Worm (Caenorhabditis elegans): Measurements from ENCODE around the gene ccep-97.

ccep-97 gene

DNA sequence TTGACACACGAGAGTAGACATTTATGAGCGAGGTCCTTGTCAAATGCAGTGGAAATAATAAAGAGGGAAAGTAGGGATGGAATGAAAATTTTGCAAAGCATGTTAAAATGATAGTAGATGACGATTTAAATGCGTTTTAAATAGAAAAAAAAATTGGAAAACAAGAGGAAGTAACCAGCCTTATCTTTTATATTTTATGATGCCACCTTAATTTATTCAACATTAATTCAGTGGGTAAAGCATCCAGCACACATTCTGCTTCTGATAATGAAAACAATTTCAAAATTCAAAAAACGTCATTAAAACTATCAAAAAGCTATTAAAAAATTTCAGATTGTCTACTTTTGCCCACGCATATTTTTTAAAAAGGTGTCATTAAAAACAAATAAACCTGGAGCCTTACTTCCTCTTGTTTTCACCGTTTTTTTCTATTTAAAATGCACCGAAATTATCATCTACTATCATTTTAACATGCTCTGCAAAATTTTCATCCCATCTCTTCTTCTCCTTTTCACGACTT lies 33.1 kb downstream of the ccep-97 start, which contains the start of the genes Y60C6A.2 and Y60C6A.3:
Gene Y60C6A.2, minus strand, starts transcription at position 101 of the 520 bp plus-strand sequence.
Gene Y60C6A.3, plus strand, starts transcription at position 470 of the 520 bp plus-strand sequence.
- TF ChIP-seq ama-1 (optimal IDR thresholded peaks at IDR 0.05) (no peak), flt-1 (GFP tag; IDR thresholded peaks at IDR 0.05) (no peak), B0310.2 (tag; optimal IDR thresholded peaks at IDR 0.05) (no peak), tbx-37 (GFP tag; conservative IDR thresholded peaks at IDR 0.05) (no peak), ceh-13 (GFP tag; optimal IDR thresholded peaks at IDR 0.05) (no peak), F13C5.2 (tag; optimal IDR thresholded peaks at IDR 0.05) (no peak), hmbx-1 (tag; optimal IDR thresholded peaks at IDR 0.05) (no peak), aly-1 (tag; optimal IDR thresholded peaks at IDR 0.05) (no peak), hmg-4 (GFP tag; optimal IDR thresholded peaks at IDR 0.05) (no peak), pes-1 (GFP tag; IDR thresholded peaks at IDR 0.05) (no peak), tbx-11 (GFP tag; IDR thresholded peaks at IDR 0.05) (no peak), tra-4 (tag; optimal IDR thresholded peaks at IDR 0.05) (no peak), ets-7 (tag; optimal IDR thresholded peaks at IDR 0.05) (no peak), hnd-1 (tag; optimal IDR thresholded peaks at IDR 0.05) (no peak), scrt-1 (GFP tag; IDR thresholded peaks at IDR 0.05) (no peak), ceh-36 (tag; optimal IDR thresholded peaks at IDR 0.05) (no peak), sea-1 (GFP tag; conservative IDR thresholded peaks at IDR 0.05) (no peak)

DNA sequence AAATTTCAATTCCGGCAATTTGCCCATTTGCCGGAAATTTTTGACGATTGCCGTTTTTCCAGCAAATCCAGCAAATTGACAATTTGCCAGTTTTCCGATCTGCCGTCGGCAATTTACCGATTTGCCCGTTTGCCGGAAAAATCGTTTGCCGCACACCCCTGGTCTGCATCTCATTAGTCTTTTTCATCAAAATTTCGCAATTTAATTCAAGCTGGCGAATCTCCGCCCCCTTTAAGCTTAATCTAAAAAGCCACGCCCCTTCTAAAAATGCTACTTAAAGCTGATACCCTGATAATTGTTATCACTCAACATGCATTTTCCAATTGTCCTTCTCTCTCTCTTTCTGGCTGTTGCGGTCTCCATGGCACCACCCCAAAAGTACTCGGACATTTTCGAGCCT lies 35.1 kb downstream of the ccep-97 start, which contains the start of gene Y60C6A.1:
Gene Y60C6A.1, plus strand, starts transcription at position 301 of the 400 bp plus-strand sequence.
- TF ChIP-seq pes-1 (GFP tag; IDR thresholded peaks at IDR 0.05) (no peak), tbx-37 (GFP tag; conservative IDR thresholded peaks at IDR 0.05) (no peak), ceh-36 (tag; optimal IDR thresholded peaks at IDR 0.05) (no peak)

DNA sequence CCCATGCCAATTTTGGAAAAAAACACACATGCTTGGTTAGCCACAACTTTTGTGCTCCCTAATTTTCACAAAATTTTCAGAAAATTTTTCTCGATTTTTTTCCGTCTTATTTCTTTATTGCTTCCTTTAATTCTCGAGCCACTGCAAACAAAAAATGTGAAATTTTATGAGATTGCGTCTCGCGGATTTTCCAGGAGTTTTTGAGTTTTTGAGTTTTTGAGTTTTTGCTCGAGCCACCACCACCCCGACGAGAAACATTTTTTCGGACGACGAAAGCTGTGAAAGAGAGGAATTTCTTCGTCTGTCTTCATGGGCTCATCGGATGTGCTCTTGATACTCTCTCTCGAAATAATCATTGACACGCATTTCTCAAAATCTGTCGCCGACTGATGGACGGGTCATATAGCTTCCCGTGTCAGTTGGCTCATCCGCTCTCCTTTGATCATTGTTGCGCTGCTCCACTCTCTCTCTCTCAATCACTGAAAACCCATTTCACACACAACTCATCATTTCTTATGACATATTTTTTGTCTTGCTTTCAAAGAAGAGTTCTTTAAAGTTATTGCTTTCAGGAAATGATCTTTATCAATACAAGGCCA lies 41.0 kb downstream of the ccep-97 start, which contains the start of gene C18G1.1:
Gene C18G1.1, plus strand, starts transcription at position 573 of the 599 bp plus-strand sequence.
- TF ChIP-seq hmg-4 (GFP tag; optimal IDR thresholded peaks at IDR 0.05) (no peak), ama-1 (optimal IDR thresholded peaks at IDR 0.05) (no peak), scrt-1 (GFP tag; IDR thresholded peaks at IDR 0.05) (no peak), tbx-37 (GFP tag; conservative IDR thresholded peaks at IDR 0.05) (no peak), B0310.2 (tag; optimal IDR thresholded peaks at IDR 0.05) (no peak), sea-1 (GFP tag; conservative IDR thresholded peaks at IDR 0.05) (no peak), hmbx-1 (tag; optimal IDR thresholded peaks at IDR 0.05) (no peak), tbx-11 (GFP tag; IDR thresholded peaks at IDR 0.05) (no peak), ceh-13 (GFP tag; optimal IDR thresholded peaks at IDR 0.05) (no peak), hnd-1 (tag; optimal IDR thresholded peaks at IDR 0.05) (no peak), pes-1 (GFP tag; IDR thresholded peaks at IDR 0.05) (no peak), ets-7 (tag; optimal IDR thresholded peaks at IDR 0.05) (no peak), flt-1 (GFP tag; IDR thresholded peaks at IDR 0.05) (no peak), aly-1 (tag; optimal IDR thresholded peaks at IDR 0.05) (no peak), ceh-36 (tag; optimal IDR thresholded peaks at IDR 0.05) (no peak), tra-4 (tag; optimal IDR thresholded peaks at IDR 0.05) (no peak), F13C5.2 (tag; optimal IDR thresholded peaks at IDR 0.05) (no peak)

DNA sequence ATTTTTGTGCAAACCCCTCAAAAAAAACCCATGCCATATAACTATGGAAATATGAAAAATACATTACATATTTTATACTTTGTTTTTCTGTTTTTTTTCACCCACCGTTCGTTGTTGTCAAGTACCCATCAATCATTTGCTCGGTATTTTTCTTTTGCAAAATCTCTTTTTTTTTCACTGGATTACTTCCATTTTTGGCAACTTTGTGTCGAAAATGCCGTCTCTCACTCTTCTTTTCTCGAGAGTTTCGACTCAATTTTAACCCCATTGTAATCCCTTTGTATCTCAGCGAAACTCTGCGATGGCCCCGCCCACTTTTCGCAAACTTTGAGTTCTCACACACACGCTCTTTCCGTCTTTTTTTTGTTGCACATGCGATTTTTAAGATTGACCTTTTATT lies 43.3 kb downstream of the ccep-97 start:
- TF ChIP-seq sea-1 (GFP tag; conservative IDR thresholded peaks at IDR 0.05), result no peak
- TF ChIP-seq B0310.2 (tag; optimal IDR thresholded peaks at IDR 0.05), result no peak
- no peak for TF ChIP-seq tbx-11 (GFP tag; IDR thresholded peaks at IDR 0.05)
- no peak for TF ChIP-seq hmg-4 (GFP tag; optimal IDR thresholded peaks at IDR 0.05)
- no peak for TF ChIP-seq flt-1 (GFP tag; IDR thresholded peaks at IDR 0.05)
- TF ChIP-seq ceh-13 (GFP tag; optimal IDR thresholded peaks at IDR 0.05), result no peak
- TF ChIP-seq tra-4 (tag; optimal IDR thresholded peaks at IDR 0.05), result no peak
- TF ChIP-seq ceh-36 (tag; optimal IDR thresholded peaks at IDR 0.05), result no peak
- TF ChIP-seq hnd-1 (tag; optimal IDR thresholded peaks at IDR 0.05), result no peak
- TF ChIP-seq ama-1 (optimal IDR thresholded peaks at IDR 0.05), result no peak
- TF ChIP-seq aly-1 (tag; optimal IDR thresholded peaks at IDR 0.05), result no peak
- no peak for TF ChIP-seq hmbx-1 (tag; optimal IDR thresholded peaks at IDR 0.05)
- TF ChIP-seq ets-7 (tag; optimal IDR thresholded peaks at IDR 0.05), result no peak
- no peak for TF ChIP-seq scrt-1 (GFP tag; IDR thresholded peaks at IDR 0.05)
- TF ChIP-seq F13C5.2 (tag; optimal IDR thresholded peaks at IDR 0.05), result no peak
- no peak for TF ChIP-seq pes-1 (GFP tag; IDR thresholded peaks at IDR 0.05)

DNA sequence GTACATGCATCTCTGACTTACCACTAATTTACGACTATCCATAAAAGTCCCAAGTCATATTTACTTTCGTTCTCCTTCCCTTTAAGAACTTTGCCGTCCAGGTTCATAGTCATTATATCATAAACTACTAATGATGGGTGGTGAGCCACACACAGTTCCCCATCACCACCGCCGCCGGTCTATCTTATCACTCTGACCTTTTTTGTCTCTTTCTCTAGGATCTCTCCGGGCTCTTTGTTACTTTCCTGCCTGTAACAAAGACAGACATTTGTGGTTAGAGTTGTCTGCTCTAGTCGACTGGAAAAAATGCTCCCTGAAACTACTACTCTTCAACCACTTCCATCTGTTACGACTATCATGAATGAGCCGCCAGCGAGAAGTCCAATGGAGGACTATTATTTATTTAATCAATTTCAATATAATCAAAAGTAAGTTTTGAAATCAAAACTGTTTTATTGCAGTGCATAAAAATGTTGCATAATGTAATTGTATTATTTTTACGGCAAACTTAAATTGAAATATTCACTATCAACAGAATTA lies 48.0 kb downstream of the ccep-97 start, which contains the start of gene elt-7:
Gene elt-7, plus strand, starts transcription at position 263 of the 540 bp plus-strand sequence.
- no peak for TF ChIP-seq hmg-4 (GFP tag; optimal IDR thresholded peaks at IDR 0.05)
- no peak for TF ChIP-seq B0310.2 (tag; optimal IDR thresholded peaks at IDR 0.05)
- no peak for TF ChIP-seq hnd-1 (tag; optimal IDR thresholded peaks at IDR 0.05)
- no peak for TF ChIP-seq ceh-13 (GFP tag; optimal IDR thresholded peaks at IDR 0.05)
- TF ChIP-seq tbx-11 (GFP tag; IDR thresholded peaks at IDR 0.05), result no peak
- no peak for TF ChIP-seq scrt-1 (GFP tag; IDR thresholded peaks at IDR 0.05)
- TF ChIP-seq tbx-37 (GFP tag; conservative IDR thresholded peaks at IDR 0.05), result no peak
- TF ChIP-seq ceh-36 (tag; optimal IDR thresholded peaks at IDR 0.05), result no peak

DNA sequence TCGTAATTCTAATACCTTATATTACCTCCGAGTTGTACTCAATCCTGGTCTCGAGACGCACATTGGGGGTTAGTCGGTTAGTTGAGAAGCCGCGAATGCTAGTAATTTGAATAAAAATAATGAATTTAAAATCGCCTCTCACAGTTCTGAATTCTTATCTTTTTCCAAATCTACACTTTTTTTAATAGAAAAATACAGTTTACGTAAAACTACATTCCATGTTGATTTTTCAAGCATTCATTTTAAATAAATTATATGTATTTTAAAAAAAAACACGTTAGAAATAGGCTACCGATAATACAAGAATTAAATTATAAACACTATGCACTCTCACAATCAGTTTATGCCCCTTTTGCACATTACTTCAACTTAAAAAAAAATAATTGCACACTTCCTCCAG lies 48.8 kb downstream of the ccep-97 start, which contains the start of gene C18G1.9:
Gene C18G1.9, minus strand, starts transcription at position 101 of the 400 bp plus-strand sequence.
- TF ChIP-seq flt-1 (GFP tag; IDR thresholded peaks at IDR 0.05) (no peak), tbx-37 (GFP tag; conservative IDR thresholded peaks at IDR 0.05) (no peak), ets-7 (tag; optimal IDR thresholded peaks at IDR 0.05) (no peak), hmg-4 (GFP tag; optimal IDR thresholded peaks at IDR 0.05) (no peak), pes-1 (GFP tag; IDR thresholded peaks at IDR 0.05) (no peak), hmbx-1 (tag; optimal IDR thresholded peaks at IDR 0.05) (no peak), tbx-11 (GFP tag; IDR thresholded peaks at IDR 0.05) (no peak), ceh-13 (GFP tag; optimal IDR thresholded peaks at IDR 0.05) (no peak)

DNA sequence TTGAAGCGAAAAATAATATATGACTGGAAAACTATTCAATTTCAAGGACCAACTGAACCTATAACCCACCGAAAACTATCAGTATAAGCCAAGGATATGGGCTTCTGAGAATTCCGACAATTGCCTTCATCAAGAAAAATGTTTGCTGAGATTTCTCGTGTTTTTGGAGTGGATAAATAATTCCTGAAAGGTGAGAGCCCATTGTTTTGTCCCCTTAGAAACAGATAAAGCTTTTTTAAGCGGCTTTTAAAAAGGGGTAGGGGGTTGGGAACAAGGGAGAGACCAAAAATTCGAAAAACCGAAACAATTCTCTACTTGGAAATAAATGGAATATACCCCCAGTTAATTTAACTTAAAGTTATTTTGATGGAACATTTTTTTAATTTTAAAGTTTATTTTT lies 52.0 kb downstream of the ccep-97 start, which contains the start of gene C18G1.8:
Gene C18G1.8, minus strand, starts transcription at position 101 of the 400 bp plus-strand sequence.
- no peak for TF ChIP-seq hnd-1 (tag; optimal IDR thresholded peaks at IDR 0.05)
- no peak for TF ChIP-seq scrt-1 (GFP tag; IDR thresholded peaks at IDR 0.05)
- no peak for TF ChIP-seq hmbx-1 (tag; optimal IDR thresholded peaks at IDR 0.05)
- TF ChIP-seq tbx-37 (GFP tag; conservative IDR thresholded peaks at IDR 0.05), result no peak
- no peak for TF ChIP-seq tbx-11 (GFP tag; IDR thresholded peaks at IDR 0.05)
- no peak for TF ChIP-seq F13C5.2 (tag; optimal IDR thresholded peaks at IDR 0.05)
- no peak for TF ChIP-seq sea-1 (GFP tag; conservative IDR thresholded peaks at IDR 0.05)
- TF ChIP-seq ceh-36 (tag; optimal IDR thresholded peaks at IDR 0.05), result no peak
- no peak for TF ChIP-seq ets-7 (tag; optimal IDR thresholded peaks at IDR 0.05)
- TF ChIP-seq flt-1 (GFP tag; IDR thresholded peaks at IDR 0.05), result no peak
- TF ChIP-seq hmg-4 (GFP tag; optimal IDR thresholded peaks at IDR 0.05), result no peak
- TF ChIP-seq tra-4 (tag; optimal IDR thresholded peaks at IDR 0.05), result no peak
- no peak for TF ChIP-seq ama-1 (optimal IDR thresholded peaks at IDR 0.05)
- no peak for TF ChIP-seq aly-1 (tag; optimal IDR thresholded peaks at IDR 0.05)
- no peak for TF ChIP-seq B0310.2 (tag; optimal IDR thresholded peaks at IDR 0.05)
- TF ChIP-seq ceh-13 (GFP tag; optimal IDR thresholded peaks at IDR 0.05), result no peak
- TF ChIP-seq pes-1 (GFP tag; IDR thresholded peaks at IDR 0.05), result no peak
